Worm (Caenorhabditis elegans) whole organism, L2 larva: ENCODE results near the gene F35A5.1.

Source experiments
- C34F6.9 ChIP-seq: fragments of 150-350 bp; optimal IDR thresholded peaks from 2 replicates; lab custom pipeline; 2014; ENCODE audit warnings: missing biosample characterization, missing genetic modification characterization
- R02D3.7 ChIP-seq: fragments of 150-350 bp; optimal IDR thresholded peaks from 2 replicates; lab custom pipeline; 2014; ENCODE audit warnings: missing biosample characterization, missing genetic modification characterization
- blmp-1 ChIP-seq: sonication (generic microtip); optimal IDR thresholded peaks from 2 replicates; lab custom pipeline; 2017; ENCODE audit warnings: missing genetic modification characterization, mild to moderate bottlenecking, missing compliant biosample characterization, antibody characterized with exemption, moderate library complexity; ENCODE audit not compliant: insufficient read depth
- ceh-82 ChIP-seq: fragments of 150-350 bp; optimal IDR thresholded peaks from 2 replicates; lab custom pipeline; 2014; ENCODE audit warnings: missing biosample characterization, missing genetic modification characterization
- mdl-1 ChIP-seq, 2 experiments: fragments of 150-350 bp in 1 of 2; sonication (generic microtip) in 1 of 2; optimal IDR thresholded peaks; 2 replicates each; lab custom pipeline; 2017; ENCODE audit warnings: missing biosample characterization in 2 of 2, missing genetic modification characterization in 2 of 2
- nhr-11 ChIP-seq: fragments of 150-350 bp; optimal IDR thresholded peaks from 2 replicates; lab custom pipeline; 2014; ENCODE audit warnings: missing biosample characterization, missing genetic modification characterization
- nhr-21 ChIP-seq: fragments of 150-350 bp; optimal IDR thresholded peaks from 2 replicates; lab custom pipeline; 2014; ENCODE audit warnings: missing biosample characterization, missing genetic modification characterization
- nhr-6 ChIP-seq: fragments of 150-350 bp; optimal IDR thresholded peaks from 2 replicates; lab custom pipeline; 2014; ENCODE audit warnings: missing biosample characterization, missing genetic modification characterization
- skn-1 ChIP-seq: sonication (generic microtip); optimal IDR thresholded peaks from 2 replicates; lab custom pipeline; 2017; ENCODE audit warnings: missing biosample characterization, missing genetic modification characterization
- ztf-11 ChIP-seq: sonication (generic microtip); optimal IDR thresholded peaks from 2 replicates; lab custom pipeline; 2017; ENCODE audit warnings: missing biosample characterization, missing genetic modification characterization

ce11 chrX:3839172-3839571, 31.9 kb downstream of the F35A5.1 start:
- TF ChIP-seq R02D3.7 (tag; lab: Kevin White, UChicago) (no peak), blmp-1 (peak; percentile 63), nhr-11 (tag; lab: Kevin White, UChicago) (no peak), ceh-82 (tag; lab: Kevin White, UChicago) (no peak), mdl-1 (tag; optimal IDR thresholded peaks at IDR 0.05; lab: Kevin White, UChicago) (no peak), C34F6.9 (tag; lab: Kevin White, UChicago) (no peak), skn-1 (tag; lab: Kevin White, UChicago) (no peak), ztf-11 (tag; lab: Kevin White, UChicago) (no peak), nhr-6 (tag; lab: Kevin White, UChicago) (peak; percentile 46), nhr-21 (tag; lab: Kevin White, UChicago) (no peak)
